Fruit fly (Drosophila melanogaster): ENCODE data around the gene Tat.

- TF ChIP-seq psq (optimal IDR thresholded peaks at IDR 0.05) (no peak), ttk (optimal IDR thresholded peaks at IDR 0.05) (no peak), insv (optimal IDR thresholded peaks at IDR 0.05) (no peak), Sin3A (optimal IDR thresholded peaks at IDR 0.05) (no peak), Myc (optimal IDR thresholded peaks at IDR 0.05) (no peak), h (optimal IDR thresholded peaks at IDR 0.05) (no peak)
These were observed 39.0 kb upstream of the Tat start for dm6 chrX:14221995-14222394.
